Fruit fly (Drosophila melanogaster): ENCODE data around the gene CG15892.

Gene CG15892

dm6 chrX:6330369-6330949 is 36.3 kb upstream of the CG15892 start, which contains the start of gene CG42240 (continued):
- TF ChIP-seq tna (GFP tag; IDR thresholded peaks at IDR 0.05; ENCODE audit: partially characterized antibody) (no peak), sob (GFP tag; IDR thresholded peaks at IDR 0.05) (peak; percentile 73), dimm (GFP tag; IDR thresholded peaks at IDR 0.05) (0 out of 2 replicates have a peak, but pooled peaks have one; percentile 32), CG17568 (GFP tag; optimal IDR thresholded peaks at IDR 0.05) (peak; percentile 76), pb (GFP tag; optimal IDR thresholded peaks at IDR 0.05) (peak; percentile 59), CG1647 (GFP tag; optimal IDR thresholded peaks at IDR 0.05) (peak; percentile 70), croc (GFP tag; conservative IDR thresholded peaks at IDR 0.05) (peak; percentile 82), CG12769 (tag; optimal IDR thresholded peaks at IDR 0.05) (peak; percentile 82), mld (GFP tag; IDR thresholded peaks at IDR 0.05; ENCODE audit: partially characterized antibody) (no peak), CG5180 (GFP tag; optimal IDR thresholded peaks at IDR 0.05) (peak; percentile 82), CG16813 (GFP tag; IDR thresholded peaks at IDR 0.05; ENCODE audit: partially characterized antibody) (no peak), chif (GFP tag; optimal IDR thresholded peaks at IDR 0.05) (peak; percentile 80 to 87), CG31441 (GFP tag; IDR thresholded peaks at IDR 0.05) (peak; percentile 96), CG18599 (GFP tag; optimal IDR thresholded peaks at IDR 0.05) (peak; percentile 93), CG4854 (GFP tag; optimal IDR thresholded peaks at IDR 0.05) (peak; percentile 79), danr (GFP tag; IDR thresholded peaks at IDR 0.05) (peak; percentile 71), CG18476 (GFP tag; optimal IDR thresholded peaks at IDR 0.05) (peak; percentile 87), B-H2 (GFP tag; optimal IDR thresholded peaks at IDR 0.05) (peak; percentile 57), Eip74EF (GFP tag; optimal IDR thresholded peaks at IDR 0.05) (peak in 1 of 2 experiments; percentile 95), CG17612 (GFP tag; IDR thresholded peaks at IDR 0.05) (no peak), Med (GFP tag) (peak; percentile 93), luna (GFP tag; optimal IDR thresholded peaks at IDR 0.05) (no peak), Antp (GFP tag; optimal IDR thresholded peaks at IDR 0.05) (peak; percentile 54), Taf1 (GFP tag; IDR thresholded peaks at IDR 0.05) (peak; percentile 19; the same call in 1 of the 2 replicates), E2f2 (GFP tag; IDR thresholded peaks at IDR 0.05) (peak; percentile 59; the same call in 1 of the 2 replicates), Asciz (GFP tag; optimal IDR thresholded peaks at IDR 0.05) (peak; percentile 92), CG3838 (GFP tag; optimal IDR thresholded peaks at IDR 0.05) (peak; percentile 52), trh (GFP tag; optimal IDR thresholded peaks at IDR 0.05) (peak; percentile 61), Lpt (GFP tag; optimal IDR thresholded peaks at IDR 0.05) (no peak), az2 (GFP tag; optimal IDR thresholded peaks at IDR 0.05) (peak; percentile 92), ab (GFP tag; optimal IDR thresholded peaks at IDR 0.05) (no peak), Poxn (GFP tag; IDR thresholded peaks at IDR 0.05) (no peak), Hmx (GFP tag; optimal IDR thresholded peaks at IDR 0.05) (peak; percentile 62), CG10462 (GFP tag; optimal IDR thresholded peaks at IDR 0.05) (peak; percentile 81), CG7987 (GFP tag; optimal IDR thresholded peaks at IDR 0.05) (peak; percentile 49), ro (GFP tag; IDR thresholded peaks at IDR 0.05) (no peak), CG8478 (optimal IDR thresholded peaks at IDR 0.05) (no peak), hth (optimal IDR thresholded peaks at IDR 0.05) (no peak), Bgb (GFP tag; IDR thresholded peaks at IDR 0.05; ENCODE audit: partially characterized antibody) (no peak; the same call in 1 of the 2 replicates), CG14965 (GFP tag; optimal IDR thresholded peaks at IDR 0.05; ENCODE audit: borderline replicate concordance) (no peak), hb (GFP tag; IDR thresholded peaks at IDR 0.05; ENCODE audit: partially characterized antibody) (no peak), Hsf (GFP tag; optimal IDR thresholded peaks at IDR 0.05) (peak; percentile 87), pros (GFP tag; optimal IDR thresholded peaks at IDR 0.05) (no peak), sens-2 (GFP tag; IDR thresholded peaks at IDR 0.05) (no peak), crc (GFP tag; optimal IDR thresholded peaks at IDR 0.05) (peak; percentile 41), CG15073 (GFP tag; optimal IDR thresholded peaks at IDR 0.05) (peak; percentile 31), CG11560 (tag; IDR thresholded peaks at IDR 0.05) (peak; percentile 60; the same call in 2 of the 3 replicates), gfzf (GFP tag; optimal IDR thresholded peaks at IDR 0.05) (no peak), Ptx1 (GFP tag; IDR thresholded peaks at IDR 0.05) (peak; percentile 88), Mad (GFP tag; optimal IDR thresholded peaks at IDR 0.05) (peak; percentile 61), peb (GFP tag; IDR thresholded peaks at IDR 0.05) (peak; percentile 65)
